Worm (Caenorhabditis elegans) whole organism, L1 larva: ENCODE data around the gene B0524.2.
A peak's percentile ranks its signal among the peaks of the same experiment; 100 is the strongest.

ENCODE experiments used
- C04F5.9 ChIP-seq: sonication (generic microtip); optimal IDR thresholded peaks from 2 replicates; lab custom pipeline; 2016; ENCODE audit warnings: missing genetic modification characterization, missing compliant biosample characterization
- C34B4.2 ChIP-seq: sonication (generic microtip); optimal IDR thresholded peaks from 2 replicates; lab custom pipeline; 2017; ENCODE audit warnings: mild to moderate bottlenecking, missing genetic modification characterization, missing compliant biosample characterization
- F16B12.6 ChIP-seq: fragments of 150-350 bp; optimal IDR thresholded peaks from 2 replicates; lab custom pipeline; 2014; ENCODE audit warnings: missing biosample characterization, missing genetic modification characterization
- aha-1 ChIP-seq: fragments of 150-350 bp; optimal IDR thresholded peaks from 2 replicates; lab custom pipeline; 2014; ENCODE audit warnings: missing biosample characterization, missing genetic modification characterization
- alr-1 ChIP-seq: fragments of 200-800 bp; sonication (Bioruptor generic); optimal IDR thresholded peaks from 2 replicates; lab custom pipeline; 2018; ENCODE audit warnings: borderline replicate concordance, mild to moderate bottlenecking, missing genetic modification characterization, missing compliant biosample characterization
- ceh-63 ChIP-seq: fragments of 200-800 bp; sonication (Bioruptor generic); optimal IDR thresholded peaks from 2 replicates; lab custom pipeline; 2018; ENCODE audit warnings: mild to moderate bottlenecking, missing genetic modification characterization, missing compliant biosample characterization
- ceh-8 ChIP-seq: fragments of 200-800 bp; sonication (Bioruptor generic); optimal IDR thresholded peaks from 2 replicates; lab custom pipeline; 2018; ENCODE audit warnings: mild to moderate bottlenecking, missing genetic modification characterization, moderate library complexity, missing compliant biosample characterization
- ceh-90 ChIP-seq: sonication (generic microtip); optimal IDR thresholded peaks from 2 replicates; lab custom pipeline; 2016; ENCODE audit warnings: missing genetic modification characterization, missing compliant biosample characterization
- ces-1 ChIP-seq: fragments of 150-350 bp; optimal IDR thresholded peaks from 2 replicates; lab custom pipeline; 2014; ENCODE audit warnings: missing biosample characterization, missing genetic modification reagents, missing genetic modification characterization
- dpl-1 ChIP-seq, 3 experiments: fragments of 150-350 bp in 2 of 3; sonication (generic microtip) in 1 of 3; optimal IDR thresholded peaks; 2 replicates each; lab custom pipeline; 2014 to 2017; ENCODE audit warnings: missing biosample characterization in 3 of 3, missing genetic modification characterization in 3 of 3, missing genetic modification reagents in 3 of 3
- dsc-1 ChIP-seq: sonication (generic microtip); optimal IDR thresholded peaks from 2 replicates; lab custom pipeline; 2016; ENCODE audit warnings: mild to moderate bottlenecking, missing genetic modification characterization, missing compliant biosample characterization
- efl-1 ChIP-seq, 4 experiments: fragments of 150-350 bp; optimal IDR thresholded peaks in 3 of 4; peaks in 1 of 4; 1 replicate in 1 of 4; 2 replicates in 3 of 4; lab custom pipeline; 2014; ENCODE audit warnings: missing biosample characterization in 2 of 4, missing genetic modification characterization in 2 of 4, missing genetic modification reagents in 2 of 4
- efl-3 ChIP-seq: fragments of 200-800 bp; sonication (Bioruptor generic); optimal IDR thresholded peaks from 2 replicates; lab custom pipeline; 2018; ENCODE audit warnings: mild to moderate bottlenecking, missing genetic modification characterization, missing compliant biosample characterization
- egl-13 ChIP-seq: sonication (generic microtip); optimal IDR thresholded peaks from 2 replicates; lab custom pipeline; 2016; ENCODE audit warnings: missing genotype, missing genetic modification reagents, missing genetic modification characterization, missing compliant biosample characterization
- elt-2 ChIP-seq: sonication (generic microtip); optimal IDR thresholded peaks from 2 replicates; lab custom pipeline; 2016; ENCODE audit warnings: missing genetic modification characterization, mild to moderate bottlenecking, inconsistent platforms, missing compliant biosample characterization, missing genetic modification reagents
- elt-3 ChIP-seq, 6 experiments: fragments of 150-350 bp in 1 of 6; sonication (generic microtip); optimal IDR thresholded peaks; 2 replicates each; lab custom pipeline; 2017 to 2018; ENCODE audit warnings: missing biosample characterization in 6 of 6, missing genetic modification characterization in 6 of 6, inconsistent platforms in 1 of 6
- fkh-4 ChIP-seq: sonication (generic microtip); optimal IDR thresholded peaks from 2 replicates; lab custom pipeline; 2016; ENCODE audit warnings: missing compliant biosample characterization, missing genetic modification characterization, borderline replicate concordance
- fkh-8 ChIP-seq: sonication (generic microtip); optimal IDR thresholded peaks from 2 replicates; lab custom pipeline; 2016; ENCODE audit warnings: mild to moderate bottlenecking, missing genetic modification characterization, missing compliant biosample characterization
- hpl-2 ChIP-seq: fragments of 150-350 bp; optimal IDR thresholded peaks from 2 replicates; lab custom pipeline; 2014; ENCODE audit warnings: missing biosample characterization, missing genetic modification reagents, missing genetic modification characterization
- irx-1 ChIP-seq: sonication (generic microtip); optimal IDR thresholded peaks from 2 replicates; lab custom pipeline; 2016; ENCODE audit warnings: missing genetic modification characterization, missing compliant biosample characterization
- jun-1 ChIP-seq: fragments of 150-350 bp; optimal IDR thresholded peaks from 2 replicates; lab custom pipeline; 2014; ENCODE audit warnings: missing biosample characterization, missing genetic modification reagents, missing genetic modification characterization
- lin-13 ChIP-seq: fragments of 150-350 bp; optimal IDR thresholded peaks from 2 replicates; lab custom pipeline; 2014; ENCODE audit warnings: missing biosample characterization, missing genetic modification reagents, missing genetic modification characterization
- lin-14 ChIP-seq: fragments of 200-800 bp; sonication (Bioruptor generic); optimal IDR thresholded peaks from 2 replicates; lab custom pipeline; 2018; ENCODE audit warnings: mild to moderate bottlenecking, missing genetic modification characterization, moderate library complexity, missing compliant biosample characterization
- lin-15B ChIP-seq: fragments of 150-350 bp; sonication (generic microtip); optimal IDR thresholded peaks from 3 replicates; lab custom pipeline; 2014; ENCODE audit warnings: missing biosample characterization, missing genetic modification characterization
- lin-39 ChIP-seq: fragments of 150-350 bp; optimal IDR thresholded peaks from 2 replicates; lab custom pipeline; 2014; ENCODE audit warnings: missing biosample characterization, missing genetic modification reagents, missing genetic modification characterization
- lir-3 ChIP-seq: sonication (generic microtip); optimal IDR thresholded peaks from 2 replicates; lab custom pipeline; 2016; ENCODE audit warnings: mild to moderate bottlenecking, missing genetic modification characterization, moderate library complexity, missing compliant biosample characterization; ENCODE audit not compliant: poor library complexity
- mab-9 ChIP-seq: fragments of 200-800 bp; sonication (Bioruptor generic); IDR thresholded peaks from 2 replicates; pipeline ENCODE4 v1.3.6; 2022; ENCODE audit warnings: missing genetic modification reagents, missing genetic modification characterization, missing compliant biosample characterization
- mdl-1 ChIP-seq, 2 experiments: fragments of 150-350 bp; optimal IDR thresholded peaks; 2 replicates each; lab custom pipeline; 2014 to 2017; ENCODE audit warnings: missing biosample characterization in 2 of 2, missing genetic modification characterization in 2 of 2, inconsistent platforms in 1 of 2
- mef-2 ChIP-seq: fragments of 150-350 bp; optimal IDR thresholded peaks from 2 replicates; lab custom pipeline; 2014; ENCODE audit warnings: missing biosample characterization, missing genetic modification characterization
- mep-1 ChIP-seq: fragments of 150-350 bp; optimal IDR thresholded peaks from 2 replicates; lab custom pipeline; 2014; ENCODE audit warnings: missing biosample characterization, missing genetic modification characterization
- nhr-11 ChIP-seq: fragments of 150-350 bp; optimal IDR thresholded peaks from 2 replicates; lab custom pipeline; 2014; ENCODE audit warnings: missing biosample characterization, missing genetic modification characterization
- nhr-12 ChIP-seq: sonication (generic microtip); optimal IDR thresholded peaks from 2 replicates; lab custom pipeline; 2017; ENCODE audit warnings: missing biosample characterization, missing genetic modification characterization
- nhr-20 ChIP-seq: sonication (generic microtip); optimal IDR thresholded peaks from 2 replicates; lab custom pipeline; 2016; ENCODE audit warnings: mild to moderate bottlenecking, missing genetic modification characterization, missing compliant biosample characterization
- nhr-76 ChIP-seq: sonication (generic microtip); optimal IDR thresholded peaks from 2 replicates; lab custom pipeline; 2017; ENCODE audit warnings: missing biosample characterization, missing genetic modification characterization
- nhr-77 ChIP-seq: fragments of 150-350 bp; optimal IDR thresholded peaks from 2 replicates; lab custom pipeline; 2014; ENCODE audit warnings: missing biosample characterization, missing genetic modification characterization
- nhr-84 ChIP-seq: sonication (generic microtip); optimal IDR thresholded peaks from 2 replicates; lab custom pipeline; 2017; ENCODE audit warnings: missing biosample characterization, missing genetic modification characterization
- nhr-90 ChIP-seq: sonication (generic microtip); optimal IDR thresholded peaks from 2 replicates; lab custom pipeline; 2016; ENCODE audit warnings: mild to moderate bottlenecking, missing genetic modification characterization, missing compliant biosample characterization; ENCODE audit not compliant: poor library complexity
- pag-3 ChIP-seq: sonication (generic microtip); optimal IDR thresholded peaks from 2 replicates; lab custom pipeline; 2017; ENCODE audit warnings: missing genetic modification characterization, mild to moderate bottlenecking, missing compliant biosample characterization, antibody characterized with exemption, borderline replicate concordance; ENCODE audit not compliant: insufficient read depth
- pax-3 ChIP-seq: fragments of 200-800 bp; sonication (Bioruptor generic); optimal IDR thresholded peaks from 2 replicates; lab custom pipeline; 2018; ENCODE audit warnings: mild to moderate bottlenecking, missing genetic modification characterization, moderate library complexity, missing compliant biosample characterization
- pqm-1 ChIP-seq: sonication (generic microtip); optimal IDR thresholded peaks from 3 replicates; lab custom pipeline; 2017; ENCODE audit warnings: missing biosample characterization, missing genetic modification characterization
- rnt-1 ChIP-seq: sonication (generic microtip); optimal IDR thresholded peaks from 2 replicates; lab custom pipeline; 2016; ENCODE audit warnings: mild to moderate bottlenecking, missing genetic modification characterization, moderate library complexity, missing compliant biosample characterization
- skn-1 ChIP-seq: fragments of 150-350 bp; optimal IDR thresholded peaks from 2 replicates; lab custom pipeline; 2014; ENCODE audit warnings: missing biosample characterization, missing genetic modification characterization
- sox-4 ChIP-seq: sonication (generic microtip); optimal IDR thresholded peaks from 2 replicates; lab custom pipeline; 2016; ENCODE audit warnings: missing genetic modification characterization, missing compliant biosample characterization
- sptf-1 ChIP-seq: fragments of 150-350 bp; optimal IDR thresholded peaks from 2 replicates; lab custom pipeline; 2014; ENCODE audit warnings: missing biosample characterization, missing genetic modification characterization
- sup-37 ChIP-seq: fragments of 200-800 bp; sonication (Bioruptor generic); optimal IDR thresholded peaks from 2 replicates; lab custom pipeline; 2018; ENCODE audit warnings: mild to moderate bottlenecking, missing genetic modification characterization, missing compliant biosample characterization
- tbx-2 ChIP-seq: sonication (generic microtip); optimal IDR thresholded peaks from 2 replicates; lab custom pipeline; 2016; ENCODE audit warnings: missing genetic modification characterization, missing compliant biosample characterization
- unc-30 ChIP-seq: sonication (generic microtip); optimal IDR thresholded peaks from 2 replicates; lab custom pipeline; 2017; ENCODE audit warnings: missing biosample characterization, missing genetic modification characterization
- unc-62 ChIP-seq: fragments of 150-350 bp; optimal IDR thresholded peaks from 2 replicates; lab custom pipeline; 2014; ENCODE audit warnings: missing biosample characterization, missing genetic modification reagents, missing genetic modification characterization
- unc-86 ChIP-seq: sonication (generic microtip); optimal IDR thresholded peaks from 2 replicates; lab custom pipeline; 2016; ENCODE audit warnings: missing genetic modification characterization, missing compliant biosample characterization
- vab-15 ChIP-seq: sonication (generic microtip); optimal IDR thresholded peaks from 2 replicates; lab custom pipeline; 2017; ENCODE audit warnings: missing genotype, mild to moderate bottlenecking, missing genetic modification characterization, missing compliant biosample characterization
- xbp-1 ChIP-seq: sonication (generic microtip); optimal IDR thresholded peaks from 2 replicates; lab custom pipeline; 2016; ENCODE audit warnings: missing genetic modification characterization, missing compliant biosample characterization
- zag-1 ChIP-seq: fragments of 150-350 bp; optimal IDR thresholded peaks from 2 replicates; lab custom pipeline; 2014; ENCODE audit warnings: missing biosample characterization, missing genetic modification characterization

B0524.2 gene

DNA sequence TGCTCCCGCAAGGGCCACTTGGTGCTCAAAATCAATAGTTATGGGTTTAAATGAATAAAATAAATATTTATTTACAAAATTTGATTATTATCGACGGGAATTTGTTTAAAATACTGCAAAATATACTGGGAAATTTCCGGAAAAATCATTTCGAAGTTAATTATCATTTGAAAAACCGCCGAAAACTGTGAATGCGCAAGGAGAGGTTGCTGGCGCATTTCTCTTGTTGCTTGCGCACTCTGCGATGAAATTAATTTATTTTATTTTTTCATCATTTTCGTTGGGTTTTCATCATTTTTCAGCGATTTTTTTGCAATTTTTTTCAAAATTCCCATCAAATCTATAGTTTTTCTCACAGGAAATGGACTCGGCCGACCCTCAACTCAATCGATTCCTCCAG is 34.3 kb upstream of the B0524.2 start, which contains the start of gene ddp-1 (continued):
- peak; percentile 81 for TF ChIP-seq zag-1 (tag; lab: Kevin White, UChicago)
- TF ChIP-seq nhr-12, result peak; percentile 51
- TF ChIP-seq dpl-1 (GFP tag; optimal IDR thresholded peaks at IDR 0.05; lab: Kevin White, UChicago), result peak; percentile 99 to 100 (median 100)
- TF ChIP-seq lin-39 (tag; lab: Kevin White, UChicago), result peak; percentile 98
- peak in 1 of 2 experiments; percentile 87 for TF ChIP-seq mdl-1 (tag; optimal IDR thresholded peaks at IDR 0.05; lab: Kevin White, UChicago)
- TF ChIP-seq mef-2 (tag; lab: Kevin White, UChicago), result peak; percentile 69
- peak; percentile 98 for TF ChIP-seq nhr-90
- TF ChIP-seq xbp-1 (tag; lab: Kevin White, UChicago), result peak; percentile 95
- TF ChIP-seq tbx-2, result peak; percentile 96
- TF ChIP-seq egl-13 (tag; lab: Kevin White, UChicago), result peak; percentile 93
- peak; percentile 63 for TF ChIP-seq ceh-63 (GFP tag; lab: Kevin White, UChicago)
- peak; percentile 75 for TF ChIP-seq F16B12.6 (tag; lab: Kevin White, UChicago)
- TF ChIP-seq ceh-8 (GFP tag; lab: Kevin White, UChicago), result peak; percentile 97
- TF ChIP-seq alr-1 (tag; lab: Kevin White, UChicago), result no peak
- peak; percentile 29 for TF ChIP-seq pqm-1 (tag; lab: Kevin White, UChicago)
- peak; percentile 93 for TF ChIP-seq jun-1 (tag; lab: Kevin White, UChicago)
- TF ChIP-seq skn-1 (tag; lab: Kevin White, UChicago), result peak; percentile 92
- peak; percentile 93 for TF ChIP-seq lin-14 (GFP tag; lab: Kevin White, UChicago)
- TF ChIP-seq nhr-77 (tag; lab: Kevin White, UChicago), result peak; percentile 85
- no peak for TF ChIP-seq nhr-84 (tag; lab: Kevin White, UChicago)
- peak; percentile 70 for TF ChIP-seq pag-3 (tag; lab: Kevin White, UChicago)
- no peak for TF ChIP-seq lir-3 (tag; lab: Kevin White, UChicago)
- TF ChIP-seq lin-13, result peak; percentile 99
- TF ChIP-seq mab-9 (GFP tag; lab: Robert Waterston, UW), result peak; percentile 90
- TF ChIP-seq elt-3 (tag; optimal IDR thresholded peaks at IDR 0.05; lab: Kevin White, UChicago), result peak in 4 of 6 experiments; percentile 1 to 93 (median 85)
- TF ChIP-seq sptf-1 (tag; lab: Kevin White, UChicago), result no peak
- TF ChIP-seq dsc-1, result peak; percentile 98
- no peak for TF ChIP-seq unc-62 (GFP tag; lab: Kevin White, UChicago)
- peak; percentile 71 for TF ChIP-seq C34B4.2
- peak; percentile 99 for TF ChIP-seq mep-1 (tag; lab: Kevin White, UChicago)
- peak; percentile 91 for TF ChIP-seq pax-3
- TF ChIP-seq elt-2 (tag; lab: Kevin White, UChicago), result peak; percentile 90
- peak; percentile 90 for TF ChIP-seq lin-15B (tag; lab: Kevin White, UChicago)
- TF ChIP-seq unc-86, result peak; percentile 95
- TF ChIP-seq irx-1 (tag; lab: Kevin White, UChicago), result peak; percentile 96
- peak; percentile 22 for TF ChIP-seq nhr-76
- peak; percentile 53 for TF ChIP-seq ceh-90
- TF ChIP-seq ces-1 (GFP tag; lab: Kevin White, UChicago), result no peak
- peak; percentile 98 to 100 for TF ChIP-seq efl-1 (optimal IDR thresholded peaks at IDR 0.05; lab: Kevin White, UChicago)
- TF ChIP-seq efl-1 (GFP tag; optimal IDR thresholded peaks at IDR 0.05 in 1 of 2; lab: Kevin White, UChicago), result peak; percentile 99 to 100
- peak; percentile 78 for TF ChIP-seq fkh-4
- peak; percentile 94 for TF ChIP-seq nhr-20 (tag; lab: Kevin White, UChicago)
- peak; percentile 96 for TF ChIP-seq rnt-1 (tag; lab: Kevin White, UChicago)
- peak; percentile 60 for TF ChIP-seq hpl-2
- peak; percentile 89 for TF ChIP-seq nhr-11
- peak; percentile 65 for TF ChIP-seq aha-1 (tag; lab: Kevin White, UChicago)
- peak; percentile 94 for TF ChIP-seq fkh-8
- peak; percentile 46 for TF ChIP-seq unc-30
- peak; percentile 92 for TF ChIP-seq sox-4 (tag; lab: Kevin White, UChicago)
- peak; percentile 91 for TF ChIP-seq sup-37 (GFP tag; lab: Kevin White, UChicago)
- peak; percentile 94 for TF ChIP-seq efl-3
- TF ChIP-seq C04F5.9 (tag; lab: Kevin White, UChicago), result peak; percentile 86
- no peak for TF ChIP-seq vab-15 (tag; lab: Kevin White, UChicago)
